Fruit fly (Drosophila melanogaster): ENCODE data around the gene MED11.

MED11 gene

DNA sequence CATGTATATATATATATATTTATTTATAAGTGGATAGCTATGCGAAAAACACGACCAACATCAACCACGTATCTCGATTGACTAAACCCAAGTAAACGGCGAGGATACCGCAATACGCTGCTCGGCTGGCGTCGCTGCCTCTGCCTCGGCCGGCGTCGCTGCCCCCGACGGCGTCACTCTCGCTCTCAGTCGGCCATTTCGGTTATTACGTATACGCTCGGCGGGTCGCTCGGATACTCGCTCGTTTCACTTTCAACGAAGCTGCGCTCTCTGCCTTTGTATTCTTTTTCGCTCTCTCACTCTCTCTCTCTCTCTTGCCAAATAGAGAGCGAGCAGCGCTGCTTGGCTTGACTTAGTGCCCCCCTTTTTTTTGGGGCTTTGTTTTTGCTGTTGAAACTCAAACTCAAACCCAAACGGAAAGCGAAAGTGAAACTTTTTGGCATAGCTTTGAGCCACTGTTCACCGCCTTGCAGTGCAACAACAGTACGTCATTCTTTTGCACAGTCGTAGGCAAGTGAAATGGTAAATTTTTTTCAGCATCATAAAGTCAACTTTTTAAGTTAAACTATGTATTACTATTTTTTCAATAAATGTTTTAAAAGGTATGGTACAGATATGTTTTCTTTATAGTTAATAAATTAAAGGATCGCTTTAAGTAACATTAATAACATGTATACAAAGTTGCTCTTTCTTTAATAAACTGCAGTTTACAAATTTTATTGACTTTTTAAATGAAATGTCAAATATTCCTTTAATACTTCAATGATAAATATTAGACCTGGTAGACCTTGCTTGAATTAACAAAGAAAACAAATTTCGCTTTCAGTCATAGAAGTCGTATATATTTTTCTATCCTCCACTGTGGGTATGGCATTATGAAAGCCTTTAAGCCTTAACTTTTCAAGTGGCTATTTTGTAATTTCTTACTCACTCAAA lies 20.3 kb downstream of the MED11 start (continued):
- TF ChIP-seq CG13296 (GFP tag; optimal IDR thresholded peaks at IDR 0.05) (no peak), CG1602 (GFP tag; optimal IDR thresholded peaks at IDR 0.05) (no peak), CG10565 (GFP tag; optimal IDR thresholded peaks at IDR 0.05) (no peak), Opbp (GFP tag; IDR thresholded peaks at IDR 0.05; ENCODE audit: partially characterized antibody) (no peak), C15 (GFP tag; IDR thresholded peaks at IDR 0.05) (no peak), CG13424 (tag; optimal IDR thresholded peaks at IDR 0.05) (peak; percentile 17), CG4282 (GFP tag; optimal IDR thresholded peaks at IDR 0.05) (no peak), Awh (GFP tag; IDR thresholded peaks at IDR 0.05) (no peak; the same call in 1 of the 2 replicates), Vsx1 (GFP tag; optimal IDR thresholded peaks at IDR 0.05) (no peak), Ets65A (GFP tag) (peak; percentile 62), CG8089 (GFP tag; optimal IDR thresholded peaks at IDR 0.05) (no peak), CG6791 (GFP tag; IDR thresholded peaks at IDR 0.05; ENCODE audit: partially characterized antibody) (no peak), dmrt99B (tag; optimal IDR thresholded peaks at IDR 0.05) (peak; percentile 75), CG2120 (GFP tag; optimal IDR thresholded peaks at IDR 0.05) (no peak), Dref (GFP tag; IDR thresholded peaks at IDR 0.05) (no peak), usp (GFP tag; optimal IDR thresholded peaks at IDR 0.05) (no peak), Med (GFP tag) (peak; percentile 75), twi (tag; optimal IDR thresholded peaks at IDR 0.05) (no peak), CG10209 (GFP tag; optimal IDR thresholded peaks at IDR 0.05) (no peak), CG1792 (GFP tag; optimal IDR thresholded peaks at IDR 0.05) (no peak), ara (GFP tag; IDR thresholded peaks at IDR 0.05) (peak; percentile 52; the same call in 1 of the 2 replicates), dimm (GFP tag; IDR thresholded peaks at IDR 0.05) (no peak), grn (GFP tag; optimal IDR thresholded peaks at IDR 0.05) (no peak), CHES-1-like (GFP tag; optimal IDR thresholded peaks at IDR 0.05) (no peak), CG4730 (GFP tag; IDR thresholded peaks at IDR 0.05) (no peak), sr (GFP tag; IDR thresholded peaks at IDR 0.05) (0 out of 3 replicates have a peak, but pooled peaks have one; percentile 4), MTF-1 (GFP tag; optimal IDR thresholded peaks at IDR 0.05; ENCODE audit: borderline replicate concordance) (no peak), CG10979 (tag; optimal IDR thresholded peaks at IDR 0.05) (no peak), CG10267 (tag; optimal IDR thresholded peaks at IDR 0.05) (no peak), Trl (optimal IDR thresholded peaks at IDR 0.05) (peak; percentile 96 to 97), Trl (GFP tag; optimal IDR thresholded peaks at IDR 0.05) (peak; percentile 74), H15 (GFP tag; IDR thresholded peaks at IDR 0.05) (no peak), CG16813 (GFP tag; IDR thresholded peaks at IDR 0.05; ENCODE audit: partially characterized antibody) (no peak), abd-A (tag; optimal IDR thresholded peaks at IDR 0.05) (peak; percentile 82), dm (GFP tag; optimal IDR thresholded peaks at IDR 0.05) (no peak), PHDP (tag; optimal IDR thresholded peaks at IDR 0.05) (no peak), CG13894 (tag; optimal IDR thresholded peaks at IDR 0.05) (no peak), seq (GFP tag; IDR thresholded peaks at IDR 0.05) (no peak), sens (GFP tag) (peak; percentile 70), bsh (GFP tag; optimal IDR thresholded peaks at IDR 0.05) (peak in 1 of 2 experiments; percentile 35), CG43689 (GFP tag; IDR thresholded peaks at IDR 0.05) (no peak), sima (GFP tag; optimal IDR thresholded peaks at IDR 0.05) (no peak), B-H2 (GFP tag; optimal IDR thresholded peaks at IDR 0.05) (no peak), zfh2 (GFP tag; optimal IDR thresholded peaks at IDR 0.05) (no peak), gce (GFP tag; IDR thresholded peaks at IDR 0.05) (peak; percentile 26; the same call in 1 of the 3 replicates), vvl (GFP tag; IDR thresholded peaks at IDR 0.05) (peak; percentile 59; the same call in 1 of the 2 replicates), ind (GFP tag; optimal IDR thresholded peaks at IDR 0.05) (no peak), CG1233 (GFP tag; optimal IDR thresholded peaks at IDR 0.05) (no peak), cas (GFP tag; IDR thresholded peaks at IDR 0.05) (no peak), jumu (GFP tag; optimal IDR thresholded peaks at IDR 0.05) (no peak)
